Fruit fly (Drosophila melanogaster) whole organism, prepupa: ENCODE results near the gene CG42238.

ENCODE experiments used
- Blimp-1 ChIP-seq: fragments of 200-800 bp; sonication (Bioruptor generic); optimal IDR thresholded peaks from 3 replicates; lab custom pipeline; 2017; ENCODE audit warnings: missing biosample characterization, missing genetic modification characterization, mild to moderate bottlenecking, moderate library complexity, missing genetic modification reagents
- CG10669 ChIP-seq: fragments of 200-800 bp; sonication (Bioruptor generic); optimal IDR thresholded peaks from 3 replicates; lab custom pipeline; 2018; ENCODE audit warnings: missing biosample characterization, mild to moderate bottlenecking, missing genetic modification characterization, moderate library complexity
- CG11294 ChIP-seq: fragments of 200-800 bp; sonication (Bioruptor generic); IDR thresholded peaks from 2 replicates; pipeline ENCODE4 v1.3.6; 2022; ENCODE audit warnings: missing biosample characterization, missing genetic modification characterization
- CG11762 ChIP-seq: fragments of 200-800 bp; sonication (Bioruptor generic); optimal IDR thresholded peaks from 3 replicates; lab custom pipeline; 2016; ENCODE audit warnings: missing biosample characterization, missing genetic modification characterization; ENCODE audit not compliant: insufficient read depth
- CG15336 ChIP-seq: fragments of 200-800 bp; sonication (Bioruptor generic); IDR thresholded peaks from 2 replicates; pipeline ENCODE4 v1.3.6; 2022; ENCODE audit warnings: missing biosample characterization, missing genetic modification characterization
- CG1621 ChIP-seq: fragments of 200-800 bp; sonication (Bioruptor generic); optimal IDR thresholded peaks from 3 replicates; lab custom pipeline; 2018; ENCODE audit warnings: missing biosample characterization, mild to moderate bottlenecking, missing genetic modification characterization
- CG16779 ChIP-seq: fragments of 200-800 bp; sonication (Bioruptor generic); optimal IDR thresholded peaks from 3 replicates; lab custom pipeline; 2017; ENCODE audit warnings: missing biosample characterization, mild to moderate bottlenecking, missing genetic modification characterization
- CG3032 ChIP-seq: fragments of 200-800 bp; optimal IDR thresholded peaks from 2 replicates; lab custom pipeline; 2019; ENCODE audit warnings: missing biosample characterization, mild to moderate bottlenecking, missing genetic modification characterization, moderate library complexity
- CG31627 ChIP-seq: fragments of 200-800 bp; sonication (Bioruptor generic); optimal IDR thresholded peaks from 3 replicates; lab custom pipeline; 2016; ENCODE audit warnings: missing biosample characterization, missing genetic modification characterization
- CG32006 ChIP-seq: fragments of 200-800 bp; sonication (Bioruptor generic); optimal IDR thresholded peaks from 3 replicates; lab custom pipeline; 2017; ENCODE audit warnings: missing biosample characterization, mild to moderate bottlenecking, missing genetic modification characterization
- CG34406 ChIP-seq: fragments of 200-800 bp; sonication (Bioruptor generic); optimal IDR thresholded peaks from 3 replicates; lab custom pipeline; 2016; ENCODE audit warnings: missing biosample characterization, missing genetic modification characterization
- CG3919 ChIP-seq: fragments of 200-800 bp; sonication (Bioruptor generic); optimal IDR thresholded peaks from 3 replicates; lab custom pipeline; 2016; ENCODE audit warnings: missing biosample characterization, missing genetic modification characterization
- CG6163 ChIP-seq: fragments of 200-800 bp; sonication (Bioruptor generic); IDR thresholded peaks from 3 replicates; pipeline ENCODE4 v1.3.6; 2022; ENCODE audit warnings: missing biosample characterization, missing genetic modification characterization
- CG7368 ChIP-seq: fragments of 200-800 bp; sonication (Bioruptor generic); optimal IDR thresholded peaks from 3 replicates; lab custom pipeline; 2016; ENCODE audit warnings: missing biosample characterization, missing genetic modification characterization
- CG8119 ChIP-seq: fragments of 200-800 bp; sonication (Bioruptor generic); IDR thresholded peaks from 3 replicates; pipeline ENCODE4 v1.3.6; 2022; ENCODE audit warnings: missing biosample characterization, missing genetic modification characterization
- CG9139 ChIP-seq: fragments of 200-800 bp; sonication (Bioruptor generic); optimal IDR thresholded peaks from 3 replicates; lab custom pipeline; 2017; ENCODE audit warnings: missing biosample characterization, mild to moderate bottlenecking, missing genetic modification characterization
- Eip75B ChIP-seq: fragments of 200-800 bp; sonication (Bioruptor generic); optimal IDR thresholded peaks from 3 replicates; lab custom pipeline; 2016; ENCODE audit warnings: missing biosample characterization, missing genetic modification characterization
- Eip78C ChIP-seq: fragments of 200-800 bp; sonication (Bioruptor generic); peaks from one replicate; lab custom pipeline; 2016; ENCODE audit warnings: missing biosample characterization, missing genetic modification characterization
- Eip93F ChIP-seq: fragments of 200-800 bp; sonication (Bioruptor generic); optimal IDR thresholded peaks from 2 replicates; lab custom pipeline; 2016; ENCODE audit warnings: missing biosample characterization, mild to moderate bottlenecking, missing genetic modification characterization
- Ets21C ChIP-seq: fragments of 200-800 bp; sonication (Bioruptor generic); optimal IDR thresholded peaks from 3 replicates; lab custom pipeline; 2016; ENCODE audit warnings: missing biosample characterization, missing genetic modification characterization
- Ets96B ChIP-seq: fragments of 200-800 bp; optimal IDR thresholded peaks from 2 replicates; lab custom pipeline; 2019; ENCODE audit warnings: missing biosample characterization, mild to moderate bottlenecking, missing genetic modification characterization, moderate library complexity
- Gug ChIP-seq: fragments of 200-800 bp; sonication (Bioruptor generic); IDR thresholded peaks from 2 replicates; pipeline ENCODE4 v1.3.6; 2022; ENCODE audit warnings: missing biosample characterization, missing genetic modification characterization
- Hr38 ChIP-seq: sonication (Bioruptor generic); optimal IDR thresholded peaks from 2 replicates; lab custom pipeline; 2016; ENCODE audit warnings: missing biosample characterization, missing genetic modification characterization
- Hr39 ChIP-seq: fragments of 200-800 bp; sonication (Bioruptor generic); optimal IDR thresholded peaks from 2 replicates; lab custom pipeline; 2016; ENCODE audit warnings: missing biosample characterization, missing genetic modification characterization
- Hr4 ChIP-seq: fragments of 200-800 bp; sonication (Bioruptor generic); optimal IDR thresholded peaks from 3 replicates; lab custom pipeline; 2016; ENCODE audit warnings: missing biosample characterization, missing genetic modification characterization
- Lpt ChIP-seq: fragments of 200-800 bp; sonication (Bioruptor generic); optimal IDR thresholded peaks from 3 replicates; lab custom pipeline; 2016; ENCODE audit warnings: missing biosample characterization, missing genetic modification characterization
- Met ChIP-seq: fragments of 200-800 bp; sonication (Bioruptor generic); optimal IDR thresholded peaks from 3 replicates; lab custom pipeline; 2016; ENCODE audit warnings: missing biosample characterization, missing genetic modification characterization
- OdsH ChIP-seq: fragments of 200-800 bp; sonication (Bioruptor generic); optimal IDR thresholded peaks from 3 replicates; lab custom pipeline; 2016; ENCODE audit warnings: missing biosample characterization, missing genetic modification characterization
- Smox ChIP-seq: fragments of 200-800 bp; sonication (Bioruptor generic); optimal IDR thresholded peaks from 3 replicates; lab custom pipeline; 2016; ENCODE audit warnings: missing biosample characterization, missing genetic modification characterization
- Sox102F ChIP-seq: fragments of 200-800 bp; sonication (Bioruptor generic); optimal IDR thresholded peaks from 2 replicates; lab custom pipeline; 2016; ENCODE audit warnings: missing biosample characterization, mild to moderate bottlenecking, missing genetic modification characterization
- Sox14 ChIP-seq: fragments of 200-800 bp; sonication (Bioruptor generic); optimal IDR thresholded peaks from 3 replicates; lab custom pipeline; 2016; ENCODE audit warnings: missing biosample characterization, missing genetic modification characterization
- Sox15 ChIP-seq: fragments of 200-800 bp; sonication (Bioruptor generic); optimal IDR thresholded peaks from 3 replicates; lab custom pipeline; 2016; ENCODE audit warnings: missing biosample characterization, missing genetic modification characterization
- achi ChIP-seq: fragments of 200-800 bp; sonication (Bioruptor generic); optimal IDR thresholded peaks from 3 replicates; lab custom pipeline; 2016; ENCODE audit warnings: missing biosample characterization, missing genetic modification characterization
- cyc ChIP-seq: fragments of 200-800 bp; sonication (Bioruptor generic); optimal IDR thresholded peaks from 3 replicates; lab custom pipeline; 2016; ENCODE audit warnings: missing biosample characterization, missing genetic modification characterization
- dac ChIP-seq: fragments of 200-800 bp; sonication (Bioruptor generic); optimal IDR thresholded peaks from 2 replicates; lab custom pipeline; 2017; ENCODE audit warnings: missing biosample characterization, mild to moderate bottlenecking, missing genetic modification characterization
- dsx ChIP-seq: fragments of 200-800 bp; optimal IDR thresholded peaks from 3 replicates; lab custom pipeline; 2019; ENCODE audit warnings: missing biosample characterization, mild to moderate bottlenecking, missing genetic modification characterization, moderate library complexity; ENCODE audit not compliant: poor library complexity, severe bottlenecking
- eg ChIP-seq: fragments of 200-800 bp; sonication (Bioruptor generic); IDR thresholded peaks from 3 replicates; pipeline ENCODE4 v1.3.6; 2022; ENCODE audit warnings: missing biosample characterization, missing genetic modification characterization
- esn ChIP-seq: fragments of 200-800 bp; sonication (Bioruptor generic); optimal IDR thresholded peaks from 2 replicates; lab custom pipeline; 2016; ENCODE audit warnings: missing biosample characterization, mild to moderate bottlenecking, missing genetic modification characterization, moderate library complexity
- fd59A ChIP-seq: fragments of 200-800 bp; sonication (Bioruptor generic); optimal IDR thresholded peaks from 2 replicates; lab custom pipeline; 2017; ENCODE audit warnings: missing biosample characterization, mild to moderate bottlenecking, missing genetic modification characterization, missing genetic modification reagents
- lz ChIP-seq: fragments of 200-800 bp; sonication (Bioruptor generic); optimal IDR thresholded peaks from 3 replicates; lab custom pipeline; 2016; ENCODE audit warnings: missing biosample characterization, missing genetic modification characterization
- net ChIP-seq: fragments of 200-800 bp; sonication (Bioruptor generic); optimal IDR thresholded peaks from 3 replicates; lab custom pipeline; 2016; ENCODE audit warnings: missing biosample characterization, missing genetic modification characterization
- pdm3 ChIP-seq: fragments of 200-800 bp; sonication (Bioruptor generic); optimal IDR thresholded peaks from 3 replicates; lab custom pipeline; 2016; ENCODE audit warnings: missing biosample characterization, missing genetic modification characterization
- salr ChIP-seq, 2 experiments: fragments of 200-800 bp; sonication (Bioruptor generic); optimal IDR thresholded peaks; 3 replicates each; lab custom pipeline; 2016 to 2018; ENCODE audit warnings: missing biosample characterization in 2 of 2, missing genetic modification characterization in 2 of 2, mild to moderate bottlenecking in 1 of 2
- spab ChIP-seq: fragments of 200-800 bp; sonication (Bioruptor generic); optimal IDR thresholded peaks from 2 replicates; lab custom pipeline; 2017; ENCODE audit warnings: missing biosample characterization, mild to moderate bottlenecking, missing genetic modification characterization, missing genetic modification reagents
- ss ChIP-seq, 2 experiments: fragments of 200-800 bp; sonication (Bioruptor generic); optimal IDR thresholded peaks; 2 replicates in 1 of 2; 3 replicates in 1 of 2; lab custom pipeline; 2017 to 2018; ENCODE audit warnings: mild to moderate bottlenecking in 2 of 2, missing biosample characterization in 2 of 2, missing genetic modification characterization in 2 of 2, moderate library complexity in 1 of 2
- svp ChIP-seq: fragments of 200-800 bp; sonication (Bioruptor generic); peaks from one replicate; lab custom pipeline; 2016; ENCODE audit warnings: missing biosample characterization, missing genetic modification characterization
- vri ChIP-seq: fragments of 200-800 bp; sonication (Bioruptor generic); optimal IDR thresholded peaks from 3 replicates; lab custom pipeline; 2016; ENCODE audit warnings: missing biosample characterization, mild to moderate bottlenecking, missing genetic modification characterization

The CG42238 gene

dm6 chr2L:20990230-20990629, 61.7 kb downstream of the CG42238 start (continued):
- TF ChIP-seq CG11294 (GFP tag; lab: Robert Waterston, UW), result peak; percentile 16; the same call in 1 of the 2 replicates
- TF ChIP-seq dsx, result no peak
- no peak for TF ChIP-seq CG9139
- TF ChIP-seq Ets96B (tag; lab: Kevin White, UChicago), result no peak
- no peak for TF ChIP-seq Sox102F (GFP tag; lab: Kevin White, UChicago)
- TF ChIP-seq Sox15 (GFP tag; lab: Kevin White, UChicago), result no peak
- no peak for TF ChIP-seq salr (GFP tag; optimal IDR thresholded peaks at IDR 0.05; lab: Kevin White, UChicago)
- no peak for TF ChIP-seq Hr38 (GFP tag; lab: Kevin White, UChicago)
- no peak for TF ChIP-seq cyc (GFP tag; lab: Kevin White, UChicago)
- TF ChIP-seq CG16779 (tag; lab: Kevin White, UChicago), result no peak
- no peak for TF ChIP-seq dac (GFP tag; lab: Kevin White, UChicago)
- no peak for TF ChIP-seq Blimp-1
- no peak for TF ChIP-seq Eip93F
- TF ChIP-seq CG32006 (GFP tag; lab: Kevin White, UChicago), result peak; percentile 60
- no peak for TF ChIP-seq net (GFP tag; lab: Kevin White, UChicago)
- no peak for TF ChIP-seq Hr39 (GFP tag; lab: Kevin White, UChicago)
- TF ChIP-seq CG6163 (GFP tag; lab: Robert Waterston, UW), result 0 out of 3 replicates have a peak, but pooled peaks have one; percentile 28
- peak; percentile 39 for TF ChIP-seq Hr4 (GFP tag; lab: Kevin White, UChicago)

- TF ChIP-seq Eip93F, result no peak
- peak; percentile 13 for TF ChIP-seq Sox15 (GFP tag; lab: Kevin White, UChicago)
- peak; percentile 49 for TF ChIP-seq Ets96B (tag; lab: Kevin White, UChicago)
- no peak for TF ChIP-seq CG31627 (GFP tag; lab: Kevin White, UChicago)
- no peak for TF ChIP-seq Smox
- TF ChIP-seq fd59A (GFP tag; lab: Kevin White, UChicago), result peak; percentile 50
- peak; percentile 28 for TF ChIP-seq CG1621 (tag; lab: Kevin White, UChicago)
- peak; percentile 60 for TF ChIP-seq CG10669 (GFP tag; lab: Kevin White, UChicago)
- TF ChIP-seq Eip78C, result peak; percentile 82
- no peak for TF ChIP-seq Sox102F (GFP tag; lab: Kevin White, UChicago)
- peak; percentile 47 for TF ChIP-seq Eip75B (GFP tag; lab: Kevin White, UChicago)
- TF ChIP-seq pdm3 (GFP tag; lab: Kevin White, UChicago), result peak; percentile 59
- TF ChIP-seq CG6163 (GFP tag; lab: Robert Waterston, UW), result peak; percentile 39; the same call in 1 of the 3 replicates
- peak; percentile 56 for TF ChIP-seq spab
- TF ChIP-seq CG11762 (GFP tag; lab: Kevin White, UChicago), result peak; percentile 15
- TF ChIP-seq Ets21C (GFP tag; lab: Kevin White, UChicago), result no peak
- TF ChIP-seq CG3032 (tag; lab: Kevin White, UChicago), result peak; percentile 44
- TF ChIP-seq CG34406 (GFP tag; lab: Kevin White, UChicago), result peak; percentile 28
- peak; percentile 47 for TF ChIP-seq CG3919 (GFP tag; lab: Kevin White, UChicago)
- TF ChIP-seq Gug, result peak; percentile 26; the same call in 1 of the 2 replicates
- peak; percentile 32 to 50 for TF ChIP-seq ss (GFP tag; optimal IDR thresholded peaks at IDR 0.05; lab: Kevin White, UChicago)
- TF ChIP-seq cyc (GFP tag; lab: Kevin White, UChicago), result no peak
- peak; percentile 27 for TF ChIP-seq dsx
- peak; percentile 9 for TF ChIP-seq net (GFP tag; lab: Kevin White, UChicago)
- TF ChIP-seq CG8119 (GFP tag; lab: Robert Waterston, UW), result no peak; the same call in 2 of the 3 replicates
- peak; percentile 15 for TF ChIP-seq CG16779 (tag; lab: Kevin White, UChicago)
- peak; percentile 24; the same call in 1 of the 2 replicates for TF ChIP-seq CG11294 (GFP tag; lab: Robert Waterston, UW)
- TF ChIP-seq vri (GFP tag; lab: Kevin White, UChicago), result no peak
- TF ChIP-seq achi (GFP tag; lab: Kevin White, UChicago), result peak; percentile 47
- TF ChIP-seq CG7368, result peak; percentile 26
- TF ChIP-seq esn, result no peak
- TF ChIP-seq Met (GFP tag; lab: Kevin White, UChicago), result no peak
- TF ChIP-seq lz (GFP tag; lab: Kevin White, UChicago), result no peak
- peak; percentile 55 for TF ChIP-seq OdsH (GFP tag; lab: Kevin White, UChicago)
- peak in 1 of 2 experiments; percentile 31 for TF ChIP-seq salr (GFP tag; optimal IDR thresholded peaks at IDR 0.05; lab: Kevin White, UChicago)
- TF ChIP-seq Lpt (GFP tag; lab: Kevin White, UChicago), result peak; percentile 26
- TF ChIP-seq Hr39 (GFP tag; lab: Kevin White, UChicago), result peak; percentile 8
- TF ChIP-seq Sox14, result peak; percentile 58
- TF ChIP-seq CG9139, result peak; percentile 27
- no peak for TF ChIP-seq Blimp-1
- peak; percentile 27 for TF ChIP-seq svp
- 0 out of 3 replicates have a peak, but pooled peaks have one; percentile 50 for TF ChIP-seq eg
- peak; percentile 40; the same call in 1 of the 2 replicates for TF ChIP-seq CG15336 (GFP tag; lab: Robert Waterston, UW)
These were observed 62.4 kb downstream of the CG42238 start for dm6 chr2L:20989519-20989918.
